Fruit fly (Drosophila melanogaster): Measurements from ENCODE around the gene Slbp.

Slbp gene

DNA sequence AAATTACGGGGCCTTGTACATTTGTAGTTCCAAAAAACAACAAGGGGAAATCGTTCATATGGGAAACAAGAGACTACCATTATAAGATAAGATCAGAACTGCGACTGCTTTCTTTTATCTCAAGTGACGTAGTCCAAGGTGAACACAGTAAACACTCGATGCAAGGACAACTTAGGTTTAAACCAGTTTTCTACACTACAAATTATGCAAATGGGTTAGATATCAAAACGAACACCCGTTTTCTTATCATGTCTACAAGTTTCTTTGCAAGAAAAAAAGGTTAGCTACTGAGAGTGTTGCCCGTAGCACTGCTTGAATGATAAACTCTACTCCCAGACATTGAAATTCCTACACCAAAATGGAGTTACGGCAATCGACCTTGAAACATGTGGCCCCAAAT lies 28.9 kb downstream of the Slbp start (continued):
- no peak for TF ChIP-seq kay (GFP tag; optimal IDR thresholded peaks at IDR 0.05)
- peak; percentile 25 for TF ChIP-seq CG33213 (GFP tag; optimal IDR thresholded peaks at IDR 0.05)
- no peak for TF ChIP-seq mld (GFP tag; IDR thresholded peaks at IDR 0.05; ENCODE audit: partially characterized antibody)
- TF ChIP-seq CG6654 (GFP tag; optimal IDR thresholded peaks at IDR 0.05) = no peak
- peak; percentile 42 for TF ChIP-seq ewg (GFP tag; optimal IDR thresholded peaks at IDR 0.05)
- TF ChIP-seq Ssrp (tag; optimal IDR thresholded peaks at IDR 0.05) = peak; percentile 41
- TF ChIP-seq CG4617 (GFP tag; optimal IDR thresholded peaks at IDR 0.05; ENCODE audit: borderline replicate concordance) = no peak
- TF ChIP-seq Spps (tag; optimal IDR thresholded peaks at IDR 0.05) = peak; percentile 40
- peak; percentile 55; the same call in 1 of the 2 replicates for TF ChIP-seq Nf-YA (GFP tag; IDR thresholded peaks at IDR 0.05)
- no peak for TF ChIP-seq CG13287 (GFP tag; IDR thresholded peaks at IDR 0.05; ENCODE audit: partially characterized antibody)
- peak; percentile 33; the same call in 1 of the 2 replicates for TF ChIP-seq ap (GFP tag; IDR thresholded peaks at IDR 0.05)
- TF ChIP-seq ara (GFP tag; IDR thresholded peaks at IDR 0.05) = peak; percentile 82
- TF ChIP-seq CG7357 (GFP tag; IDR thresholded peaks at IDR 0.05) = peak; percentile 63; the same call in 1 of the 3 replicates
- no peak for TF ChIP-seq corto (GFP tag; optimal IDR thresholded peaks at IDR 0.05)
- TF ChIP-seq ssp (GFP tag; IDR thresholded peaks at IDR 0.05) = peak; percentile 44; the same call in 1 of the 2 replicates
- TF ChIP-seq zfh2 (GFP tag; optimal IDR thresholded peaks at IDR 0.05) = peak; percentile 76
- TF ChIP-seq gce (GFP tag; IDR thresholded peaks at IDR 0.05) = peak; percentile 51; the same call in 1 of the 3 replicates
- TF ChIP-seq Sox100B (GFP tag; optimal IDR thresholded peaks at IDR 0.05) = peak; percentile 24
- TF ChIP-seq CG17612 (GFP tag; IDR thresholded peaks at IDR 0.05) = peak; percentile 39; the same call in 1 of the 2 replicates
- TF ChIP-seq row (GFP tag; IDR thresholded peaks at IDR 0.05) = peak; percentile 77
- peak; percentile 38 for TF ChIP-seq Hmr (GFP tag; optimal IDR thresholded peaks at IDR 0.05)
- TF ChIP-seq maf-S (GFP tag; optimal IDR thresholded peaks at IDR 0.05) = peak; percentile 46
- peak; percentile 53 for TF ChIP-seq CG1233 (GFP tag; optimal IDR thresholded peaks at IDR 0.05)
- peak; percentile 70 for TF ChIP-seq phol (tag; optimal IDR thresholded peaks at IDR 0.05)
- TF ChIP-seq vnd (GFP tag; IDR thresholded peaks at IDR 0.05; ENCODE audit: partially characterized antibody) = no peak
- peak; percentile 74 for TF ChIP-seq CG9932 (GFP tag; IDR thresholded peaks at IDR 0.05)
- TF ChIP-seq CG12391 (tag; optimal IDR thresholded peaks at IDR 0.05) = peak; percentile 61
- peak; percentile 28 for TF ChIP-seq CG12071 (GFP tag; optimal IDR thresholded peaks at IDR 0.05)
- peak; percentile 42 for TF ChIP-seq cato (GFP tag; optimal IDR thresholded peaks at IDR 0.05; ENCODE audit: borderline replicate concordance)
- peak; percentile 64; the same call in 2 of the 3 replicates for TF ChIP-seq CG11093 (GFP tag; IDR thresholded peaks at IDR 0.05)
- peak; percentile 81 for TF ChIP-seq zfh1 (GFP tag; IDR thresholded peaks at IDR 0.05)
- TF ChIP-seq CG11696 (GFP tag; IDR thresholded peaks at IDR 0.05) = 0 out of 2 replicates have a peak, but pooled peaks have one; percentile 20
- TF ChIP-seq shn (GFP tag; optimal IDR thresholded peaks at IDR 0.05) = peak; percentile 32
- TF ChIP-seq fd3F (GFP tag; optimal IDR thresholded peaks at IDR 0.05) = peak; percentile 27
- TF ChIP-seq CG9727 (GFP tag; optimal IDR thresholded peaks at IDR 0.05) = peak; percentile 45
- TF ChIP-seq pho (GFP tag; optimal IDR thresholded peaks at IDR 0.05) = peak; percentile 49
- TF ChIP-seq pb (GFP tag; optimal IDR thresholded peaks at IDR 0.05) = peak; percentile 64
- peak; percentile 68 for TF ChIP-seq E2f1 (GFP tag; IDR thresholded peaks at IDR 0.05)
- TF ChIP-seq CG6272 (GFP tag; IDR thresholded peaks at IDR 0.05) = peak; percentile 51
- TF ChIP-seq emc (GFP tag; optimal IDR thresholded peaks at IDR 0.05) = peak; percentile 31
- peak; percentile 14 for TF ChIP-seq CG10462 (GFP tag; optimal IDR thresholded peaks at IDR 0.05)
- no peak for TF ChIP-seq CG2116 (GFP tag; optimal IDR thresholded peaks at IDR 0.05)
- TF ChIP-seq CG6854 (GFP tag; optimal IDR thresholded peaks at IDR 0.05) = no peak
- peak; percentile 24 for TF ChIP-seq slou (GFP tag; optimal IDR thresholded peaks at IDR 0.05)
- peak; percentile 4 for TF ChIP-seq CG1647 (GFP tag; optimal IDR thresholded peaks at IDR 0.05)
- TF ChIP-seq bsh (GFP tag; optimal IDR thresholded peaks at IDR 0.05) = peak in 1 of 2 experiments; percentile 74
- TF ChIP-seq NC2β (GFP tag; optimal IDR thresholded peaks at IDR 0.05) = peak; percentile 32
- TF ChIP-seq NK7.1 (GFP tag; optimal IDR thresholded peaks at IDR 0.05) = peak; percentile 5
- TF ChIP-seq lov (optimal IDR thresholded peaks at IDR 0.05) = no peak
- TF ChIP-seq lov (GFP tag; IDR thresholded peaks at IDR 0.05) = peak; percentile 86
- TF ChIP-seq CG2120 (GFP tag; optimal IDR thresholded peaks at IDR 0.05) = peak; percentile 71

Measured in whole organism, embryonic.